Fruit fly (Drosophila melanogaster): ENCODE results near the gene CG10324.

DNA sequence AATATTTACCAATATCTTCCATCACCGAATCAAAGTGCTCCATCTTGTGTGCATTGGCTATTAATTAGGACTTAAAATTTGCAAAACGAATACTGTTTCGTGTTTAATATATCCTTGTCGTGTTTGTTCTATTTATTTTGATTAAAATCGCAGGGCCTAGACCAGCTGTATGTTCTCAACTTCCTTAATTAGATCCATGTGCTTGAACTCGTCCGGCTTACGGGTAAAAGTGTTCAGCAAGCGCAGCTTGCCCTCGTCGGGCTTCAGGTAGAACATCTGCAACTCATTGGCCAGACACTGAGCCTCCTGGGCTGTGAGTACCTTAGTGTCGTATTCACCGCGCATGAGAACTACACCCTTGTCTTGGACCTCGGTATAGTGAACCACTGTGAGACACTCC, 33.5 kb downstream of the CG10324 start, which contains the start of gene CG12783:
- TF ChIP-seq dl (GFP tag; optimal IDR thresholded peaks at IDR 0.05; ENCODE audit: insufficient read depth in 1 of 2, partially characterized antibody in 2 of 2), result no peak
- no peak for TF ChIP-seq lola (GFP tag; optimal IDR thresholded peaks at IDR 0.05)
- no peak for TF ChIP-seq dmrt93B (GFP tag; optimal IDR thresholded peaks at IDR 0.05)
- no peak for TF ChIP-seq Rel (GFP tag; optimal IDR thresholded peaks at IDR 0.05)
- TF ChIP-seq Rel (tag; optimal IDR thresholded peaks at IDR 0.05), result no peak
- no peak for TF ChIP-seq OdsH (GFP tag; optimal IDR thresholded peaks at IDR 0.05)
- TF ChIP-seq Myc (optimal IDR thresholded peaks at IDR 0.05), result no peak

Data from whole organism, wandering third instar larva.